Worm (Caenorhabditis elegans): Measurements from ENCODE around the gene dhhc-4.

DNA sequence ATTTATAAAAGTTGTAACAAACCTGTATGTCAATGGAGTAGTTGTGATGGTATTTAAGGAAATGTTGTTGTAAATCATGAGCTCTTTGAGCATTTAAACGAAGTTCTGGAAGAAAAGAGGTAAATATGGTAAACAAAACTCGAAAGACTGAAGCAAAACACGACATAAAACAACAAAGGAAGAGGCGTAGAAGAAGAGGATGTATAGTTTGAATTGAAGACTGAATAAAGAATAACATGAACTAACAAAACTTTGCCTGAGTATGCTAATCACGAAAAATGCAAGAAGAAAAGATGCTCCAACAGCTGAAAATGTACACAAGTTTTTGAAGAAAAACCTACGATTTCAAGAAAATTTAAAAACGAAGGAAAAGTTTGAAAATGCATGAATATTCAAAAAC is 3.4 kb upstream of the dhhc-4 start, which contains the start of gene ZK757.1:
- TF ChIP-seq unc-62 (GFP tag; optimal IDR thresholded peaks at IDR 0.05) (no peak), unc-39 (tag; optimal IDR thresholded peaks at IDR 0.05) (no peak), pha-4 (tag; optimal IDR thresholded peaks at IDR 0.05) (no peak), ztf-11 (tag; optimal IDR thresholded peaks at IDR 0.05) (no peak), nfya-1 (tag; optimal IDR thresholded peaks at IDR 0.05; ENCODE audit: insufficient read depth) (no peak), nhr-76 (tag; optimal IDR thresholded peaks at IDR 0.05) (no peak), fos-1 (tag; optimal IDR thresholded peaks at IDR 0.05) (no peak), daf-12 (tag; optimal IDR thresholded peaks at IDR 0.05) (no peak), ama-1 (optimal IDR thresholded peaks at IDR 0.05) (no peak), jun-1 (tag; optimal IDR thresholded peaks at IDR 0.05) (no peak), R02D3.7 (tag; optimal IDR thresholded peaks at IDR 0.05) (no peak), nhr-11 (tag; optimal IDR thresholded peaks at IDR 0.05) (no peak)

Measured in whole organism, L3 larva.